Worm (Caenorhabditis elegans) whole organism, L3 larva: ENCODE data around the gene W01D2.6.

Source experiments
- aly-2 ChIP-seq: fragments of 150-350 bp; optimal IDR thresholded peaks from 2 replicates; lab custom pipeline; 2014; ENCODE audit warnings: missing biosample characterization, missing genetic modification characterization
- ama-1 ChIP-seq: fragments of 150-350 bp; optimal IDR thresholded peaks from 2 replicates; lab custom pipeline; 2018
- elt-3 ChIP-seq, 3 experiments: fragments of 150-350 bp in 1 of 3; sonication (generic microtip) in 2 of 3; optimal IDR thresholded peaks; 2 replicates in 2 of 3; 4 replicates in 1 of 3; lab custom pipeline; 2014 to 2017; ENCODE audit warnings: missing biosample characterization in 3 of 3, missing genetic modification characterization in 3 of 3
- fos-1 ChIP-seq: fragments of 150-350 bp; optimal IDR thresholded peaks from 2 replicates; lab custom pipeline; 2014; ENCODE audit warnings: missing biosample characterization, missing genetic modification characterization
- mdl-1 ChIP-seq: fragments of 150-350 bp; optimal IDR thresholded peaks from 2 replicates; lab custom pipeline; 2014; ENCODE audit warnings: missing biosample characterization, missing genetic modification characterization
- nfya-1 ChIP-seq: sonication (generic microtip); optimal IDR thresholded peaks from 2 replicates; lab custom pipeline; 2017; ENCODE audit warnings: missing genetic modification characterization, mild to moderate bottlenecking, missing compliant biosample characterization, antibody characterized with exemption, moderate library complexity; ENCODE audit not compliant: insufficient read depth
- sea-2 ChIP-seq: fragments of 150-350 bp; sonication (generic microtip); optimal IDR thresholded peaks from 4 replicates; lab custom pipeline; 2014; ENCODE audit warnings: missing biosample characterization, missing genetic modification reagents, missing genetic modification characterization
- unc-62 ChIP-seq: fragments of 150-350 bp; sonication (generic microtip); optimal IDR thresholded peaks from 4 replicates; lab custom pipeline; 2014; ENCODE audit warnings: missing biosample characterization, missing genetic modification reagents, missing genetic modification characterization

ce11 chrII:14818376-14818775 lies 9.6 kb downstream of the W01D2.6 start, which contains the start of gene nhr-61:
- no peak for TF ChIP-seq fos-1
- no peak for TF ChIP-seq ama-1 (lab: Kevin White, UChicago)
- no peak for TF ChIP-seq unc-62
- no peak for TF ChIP-seq elt-3 (tag; optimal IDR thresholded peaks at IDR 0.05; lab: Kevin White, UChicago)
- TF ChIP-seq nfya-1 (tag; lab: Kevin White, UChicago), result no peak
- TF ChIP-seq sea-2 (GFP tag; lab: Kevin White, UChicago), result no peak
- no peak for TF ChIP-seq aly-2 (tag; lab: Kevin White, UChicago)
- TF ChIP-seq mdl-1 (tag; lab: Kevin White, UChicago), result no peak
